Fruit fly (Drosophila melanogaster): ENCODE measurements around the gene PyK.
A peak's percentile ranks its signal among the peaks of the same experiment; 100 is the strongest.

PyK gene

DNA sequence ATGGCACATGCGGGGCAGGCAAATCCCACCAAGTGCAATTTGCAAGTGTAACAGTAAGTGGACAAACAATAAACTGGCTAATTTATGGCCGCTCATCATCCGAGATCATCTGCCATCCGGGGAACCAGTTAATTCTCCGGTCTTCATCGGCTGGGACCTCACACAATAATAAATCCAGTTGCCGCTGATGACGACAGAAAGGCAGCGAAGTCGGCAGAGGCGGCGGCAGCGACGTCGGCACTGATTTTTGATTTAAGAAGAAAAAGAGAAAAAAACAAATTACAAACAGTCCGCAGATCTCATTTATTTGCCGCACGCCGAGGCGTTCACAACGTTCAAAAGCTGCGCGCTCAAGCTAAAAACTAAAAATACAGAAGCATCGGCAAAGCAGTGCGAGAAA, 35.0 kb downstream of the PyK start, which contains the start of gene CG13856:
Gene CG13856, plus strand, starts transcription at position 301 of the 400 bp plus-strand sequence.
- TF ChIP-seq CG15696 (tag; optimal IDR thresholded peaks at IDR 0.05) (no peak), az2 (GFP tag; optimal IDR thresholded peaks at IDR 0.05) (no peak), Adf1 (GFP tag; IDR thresholded peaks at IDR 0.05) (peak; percentile 17; the same call in 1 of the 2 replicates), CG15073 (GFP tag; optimal IDR thresholded peaks at IDR 0.05) (no peak)

DNA sequence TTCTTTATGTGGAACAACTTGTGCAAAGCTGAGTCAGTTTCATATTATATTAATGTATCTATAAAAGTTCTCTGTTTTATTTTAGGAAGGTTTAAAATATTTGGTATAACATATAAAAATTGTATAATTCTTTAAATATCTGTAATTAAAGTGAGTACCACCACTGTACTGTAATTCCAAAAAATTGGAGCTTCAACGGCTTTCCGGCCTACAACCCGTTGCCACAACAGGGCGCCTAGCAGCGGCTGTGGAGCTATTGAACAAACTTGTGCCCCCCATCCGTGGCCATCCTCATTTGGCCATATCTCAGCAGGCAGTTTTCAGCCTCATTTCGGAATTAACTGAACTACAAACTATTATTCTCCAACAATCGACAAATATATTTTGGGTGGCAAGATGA, 38.3 kb downstream of the PyK start, which contains the start of gene CG13855:
Gene CG13855, plus strand, starts transcription at position 301 of the 400 bp plus-strand sequence.
- TF ChIP-seq MTF-1 (GFP tag; optimal IDR thresholded peaks at IDR 0.05; ENCODE audit: borderline replicate concordance): no peak
- no peak for TF ChIP-seq CG34224 (GFP tag; IDR thresholded peaks at IDR 0.05; ENCODE audit: partially characterized antibody)
- TF ChIP-seq CG10462 (GFP tag; optimal IDR thresholded peaks at IDR 0.05): no peak
- TF ChIP-seq odd (GFP tag; optimal IDR thresholded peaks at IDR 0.05): no peak
- TF ChIP-seq CG10543 (GFP tag; optimal IDR thresholded peaks at IDR 0.05): no peak
- TF ChIP-seq sob (GFP tag; IDR thresholded peaks at IDR 0.05): no peak
- TF ChIP-seq chinmo (GFP tag; IDR thresholded peaks at IDR 0.05; ENCODE audit: partially characterized antibody): no peak
- TF ChIP-seq CG8359 (GFP tag; optimal IDR thresholded peaks at IDR 0.05; ENCODE audit: borderline replicate concordance): no peak
- no peak for TF ChIP-seq Elba2 (GFP tag; optimal IDR thresholded peaks at IDR 0.05)
- no peak for TF ChIP-seq CG4854 (GFP tag; optimal IDR thresholded peaks at IDR 0.05)
- TF ChIP-seq CG17802 (tag; optimal IDR thresholded peaks at IDR 0.05): no peak
- TF ChIP-seq sisA (GFP tag; IDR thresholded peaks at IDR 0.05): no peak
- no peak for TF ChIP-seq Kr (GFP tag; optimal IDR thresholded peaks at IDR 0.05)

DNA sequence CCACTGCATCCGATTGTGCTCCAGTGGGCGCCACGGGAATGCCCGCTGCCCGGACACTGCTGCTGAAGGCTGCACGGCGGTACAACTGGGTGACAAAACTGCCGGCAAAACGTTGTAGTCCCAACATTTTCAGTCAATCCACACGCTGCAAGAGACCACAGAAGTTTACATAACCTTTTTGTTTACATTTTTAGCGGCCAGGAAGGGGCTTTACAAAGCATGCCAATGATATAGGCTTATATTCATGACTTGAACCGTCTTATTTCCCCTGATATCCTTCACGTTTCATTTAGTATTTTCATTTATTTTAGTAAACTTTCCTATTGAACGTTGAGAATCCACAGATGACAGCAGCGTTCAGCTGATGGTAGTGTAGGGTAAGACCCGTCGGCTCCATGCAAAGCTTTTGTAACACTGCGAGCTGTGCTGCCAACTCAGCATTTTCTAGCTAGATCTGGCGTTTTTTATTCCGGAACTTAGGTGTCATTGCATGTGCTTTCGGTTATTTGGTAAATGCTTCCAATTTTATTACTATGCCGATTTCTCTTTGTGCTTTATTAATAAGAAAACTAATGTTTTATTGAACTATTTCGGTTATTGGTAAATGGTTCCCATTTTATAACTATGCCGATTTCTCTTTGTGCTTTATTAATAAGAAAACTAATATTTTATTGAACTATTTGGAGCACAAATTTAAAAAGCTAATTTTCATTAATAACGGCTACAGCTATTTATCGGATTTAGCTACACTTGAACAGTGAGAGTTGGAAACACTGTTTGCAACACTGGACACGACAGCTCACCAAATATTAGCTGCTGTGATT, 43.4 kb downstream of the PyK start, which contains the start of the genes CG13850 and lqfR:
Gene CG13850, minus strand, starts transcription at position 379 of the 824 bp plus-strand sequence.
Gene lqfR, plus strand, starts transcription at position 765 of the 824 bp plus-strand sequence.
- TF ChIP-seq CG31224 (GFP tag; IDR thresholded peaks at IDR 0.05) (peak; percentile 41; the same call in 1 of the 2 replicates), grn (GFP tag; optimal IDR thresholded peaks at IDR 0.05) (no peak), CG7963 (GFP tag; IDR thresholded peaks at IDR 0.05; ENCODE audit: partially characterized antibody) (no peak), CG7928 (GFP tag; optimal IDR thresholded peaks at IDR 0.05) (peak; percentile 22), klu (GFP tag; IDR thresholded peaks at IDR 0.05) (peak; percentile 72), sr (GFP tag; IDR thresholded peaks at IDR 0.05) (no peak), ttk (GFP tag; IDR thresholded peaks at IDR 0.05) (no peak; the same call in 1 of the 2 replicates), Hand (GFP tag; optimal IDR thresholded peaks at IDR 0.05) (peak; percentile 6), odd (GFP tag; optimal IDR thresholded peaks at IDR 0.05) (peak; percentile 68), Sox100B (GFP tag; optimal IDR thresholded peaks at IDR 0.05) (peak; percentile 82), cwo (GFP tag; optimal IDR thresholded peaks at IDR 0.05) (peak; percentile 58), CG15601 (tag; optimal IDR thresholded peaks at IDR 0.05) (peak; percentile 49), ase (GFP tag; IDR thresholded peaks at IDR 0.05) (0 out of 3 replicates have a peak, but pooled peaks have one; percentile 39), pita (GFP tag; optimal IDR thresholded peaks at IDR 0.05) (no peak), bigmax (GFP tag; optimal IDR thresholded peaks at IDR 0.05) (peak; percentile 73), CG13123 (GFP tag; optimal IDR thresholded peaks at IDR 0.05) (peak; percentile 63), dpn (GFP tag; optimal IDR thresholded peaks at IDR 0.05) (peak; percentile 84 to 88), CG3838 (GFP tag; optimal IDR thresholded peaks at IDR 0.05) (peak; percentile 21), pzg (GFP tag; optimal IDR thresholded peaks at IDR 0.05) (peak; percentile 55), CG13894 (tag; optimal IDR thresholded peaks at IDR 0.05) (no peak), Poxn (GFP tag; IDR thresholded peaks at IDR 0.05) (no peak), Adf1 (GFP tag; IDR thresholded peaks at IDR 0.05) (no peak), hth (optimal IDR thresholded peaks at IDR 0.05) (no peak), CG7786 (GFP tag; optimal IDR thresholded peaks at IDR 0.05) (peak; percentile 84), CG12942 (GFP tag; optimal IDR thresholded peaks at IDR 0.05) (peak; percentile 77), C15 (GFP tag; IDR thresholded peaks at IDR 0.05) (no peak), pum (GFP tag; optimal IDR thresholded peaks at IDR 0.05) (peak; percentile 78), gsb (GFP tag; IDR thresholded peaks at IDR 0.05) (no peak), Fer1 (GFP tag; optimal IDR thresholded peaks at IDR 0.05) (no peak), kni (GFP tag; optimal IDR thresholded peaks at IDR 0.05) (peak; percentile 64), CG6791 (GFP tag; IDR thresholded peaks at IDR 0.05; ENCODE audit: partially characterized antibody) (no peak)

Measured in whole organism, embryonic.